Worm (Caenorhabditis elegans): Measurements from ENCODE around the gene clec-42.

Gene clec-42

ce11 chrV:18191128-18191527 is at the start of gene clec-42:
Gene clec-42 (plus strand): TSS chrV:18191412.
- TF ChIP-seq klf-2 (GFP tag; conservative IDR thresholded peaks at IDR 0.05) (no peak), ztf-29 (GFP tag; IDR thresholded peaks at IDR 0.05) (no peak), med-1 (GFP tag; optimal IDR thresholded peaks at IDR 0.05; ENCODE audit: insufficient read depth) (no peak), tab-1 (GFP tag; IDR thresholded peaks at IDR 0.05) (no peak), T22C8.4 (GFP tag; IDR thresholded peaks at IDR 0.05) (no peak), ref-1 (GFP tag; conservative IDR thresholded peaks at IDR 0.05) (no peak), ztf-23 (GFP tag; IDR thresholded peaks at IDR 0.05) (no peak), cog-1 (tag; optimal IDR thresholded peaks at IDR 0.05) (no peak)

DNA sequence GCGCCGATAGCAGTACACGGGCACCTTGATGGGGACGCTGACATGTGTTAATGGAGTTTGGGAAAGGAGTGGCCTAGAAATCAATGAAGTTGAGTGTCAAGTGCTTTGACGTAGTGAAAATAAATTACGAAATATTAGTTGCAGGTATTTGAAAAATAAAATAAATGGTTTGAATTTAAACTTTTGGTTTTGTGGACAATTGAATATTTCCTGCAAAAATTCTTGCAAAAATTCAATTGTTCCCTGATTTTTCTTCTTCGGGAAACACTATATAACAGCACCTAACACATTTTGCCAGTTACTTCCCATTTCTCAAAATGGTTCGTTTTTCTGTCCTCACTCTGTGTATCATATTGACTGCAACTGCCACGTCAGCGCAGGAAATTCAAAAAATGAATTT is 48.7 kb upstream of the clec-42 start, which contains the start of gene Y37H2A.13:
TSS of gene Y37H2A.13 (plus strand) at position 301 of the 400 bp plus-strand sequence.
- TF ChIP-seq cog-1 (tag; optimal IDR thresholded peaks at IDR 0.05) (no peak), ztf-29 (GFP tag; IDR thresholded peaks at IDR 0.05) (no peak), flt-1 (GFP tag; IDR thresholded peaks at IDR 0.05) (no peak), ref-1 (GFP tag; conservative IDR thresholded peaks at IDR 0.05) (no peak), med-1 (GFP tag; optimal IDR thresholded peaks at IDR 0.05; ENCODE audit: insufficient read depth) (no peak), T22C8.4 (GFP tag; IDR thresholded peaks at IDR 0.05) (no peak), ztf-23 (GFP tag; IDR thresholded peaks at IDR 0.05) (no peak), tab-1 (GFP tag; IDR thresholded peaks at IDR 0.05) (no peak), klf-2 (GFP tag; conservative IDR thresholded peaks at IDR 0.05) (no peak)

DNA sequence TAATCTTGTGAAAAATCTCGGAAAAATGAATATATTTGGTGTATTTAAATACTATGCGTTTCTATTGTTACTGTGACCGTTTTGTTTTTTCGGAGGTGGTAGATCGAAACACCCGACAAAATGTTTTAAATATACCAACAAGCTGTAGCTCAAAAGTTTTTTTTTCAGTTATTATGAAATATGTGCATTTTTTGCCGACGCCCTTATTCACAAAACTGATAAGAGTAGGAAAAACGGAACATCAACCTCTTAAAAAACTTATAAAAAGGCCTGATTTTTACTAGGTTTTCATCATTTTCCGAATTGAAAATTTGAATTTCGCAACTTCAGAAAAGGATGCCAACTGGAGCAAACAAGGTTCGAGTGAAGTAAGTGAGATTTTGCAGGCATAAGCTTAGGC is 47.8 kb upstream of the clec-42 start, which contains the start of gene Y37H2A.14:
TSS of gene Y37H2A.14 (plus strand) at position 301 of the 400 bp plus-strand sequence.
- no peak for TF ChIP-seq klf-2 (GFP tag; conservative IDR thresholded peaks at IDR 0.05)
- TF ChIP-seq tab-1 (GFP tag; IDR thresholded peaks at IDR 0.05): no peak
- TF ChIP-seq med-1 (GFP tag; optimal IDR thresholded peaks at IDR 0.05; ENCODE audit: insufficient read depth): no peak
- no peak for TF ChIP-seq T22C8.4 (GFP tag; IDR thresholded peaks at IDR 0.05)
- TF ChIP-seq ztf-29 (GFP tag; IDR thresholded peaks at IDR 0.05): no peak

DNA sequence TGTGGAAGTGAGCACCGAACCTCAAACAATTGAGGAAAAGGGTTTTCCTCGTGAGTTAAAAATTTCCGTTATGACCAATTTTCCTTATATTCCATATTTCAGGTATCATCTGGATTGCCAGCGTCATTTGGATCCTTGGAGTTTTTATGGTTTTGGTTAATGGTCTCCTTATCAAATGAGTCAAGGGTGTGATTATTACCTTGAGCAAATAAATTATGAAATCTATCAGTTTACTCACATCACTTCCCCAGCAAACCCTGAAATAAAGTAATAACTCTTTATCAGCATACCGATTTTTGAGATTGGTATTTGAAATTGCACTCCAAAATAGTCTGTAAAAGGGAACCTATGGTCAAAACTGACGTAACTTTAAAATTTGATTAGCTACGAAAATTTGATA is 46.8 kb upstream of the clec-42 start:
- TF ChIP-seq ztf-23 (GFP tag; IDR thresholded peaks at IDR 0.05) (no peak), T22C8.4 (GFP tag; IDR thresholded peaks at IDR 0.05) (no peak), ref-1 (GFP tag; conservative IDR thresholded peaks at IDR 0.05) (no peak), ztf-29 (GFP tag; IDR thresholded peaks at IDR 0.05) (no peak), cog-1 (tag; optimal IDR thresholded peaks at IDR 0.05) (no peak), flt-1 (GFP tag; IDR thresholded peaks at IDR 0.05) (no peak), klf-2 (GFP tag; conservative IDR thresholded peaks at IDR 0.05) (no peak), med-1 (GFP tag; optimal IDR thresholded peaks at IDR 0.05; ENCODE audit: insufficient read depth) (no peak), tab-1 (GFP tag; IDR thresholded peaks at IDR 0.05) (no peak)

DNA sequence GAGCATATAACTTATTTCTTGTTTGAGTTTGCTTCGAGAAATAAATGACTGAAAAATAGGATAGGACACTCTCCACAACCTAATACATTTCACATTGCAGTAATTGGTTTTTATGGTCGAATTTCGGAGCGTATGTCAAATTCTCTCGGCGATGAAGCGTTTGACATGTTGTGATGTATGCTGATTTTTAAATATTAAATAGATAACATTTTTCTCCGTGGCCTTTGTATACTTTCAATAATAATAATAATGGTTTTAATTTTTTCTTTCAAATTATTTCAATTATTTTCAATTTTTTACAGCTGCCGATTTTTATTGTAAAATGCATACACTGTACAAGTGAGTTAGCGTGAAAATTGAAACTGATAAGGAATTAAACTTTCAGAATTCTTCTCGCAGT is 45.1 kb upstream of the clec-42 start, which contains the start of gene C14A6.3:
TSS of gene C14A6.3 (plus strand) at position 301 of the 400 bp plus-strand sequence.
- TF ChIP-seq ztf-23 (GFP tag; IDR thresholded peaks at IDR 0.05) (no peak), med-1 (GFP tag; optimal IDR thresholded peaks at IDR 0.05; ENCODE audit: insufficient read depth) (no peak), ref-1 (GFP tag; conservative IDR thresholded peaks at IDR 0.05) (no peak), flt-1 (GFP tag; IDR thresholded peaks at IDR 0.05) (no peak), klf-2 (GFP tag; conservative IDR thresholded peaks at IDR 0.05) (no peak), tab-1 (GFP tag; IDR thresholded peaks at IDR 0.05) (no peak), T22C8.4 (GFP tag; IDR thresholded peaks at IDR 0.05) (no peak), ztf-29 (GFP tag; IDR thresholded peaks at IDR 0.05) (no peak), cog-1 (tag; optimal IDR thresholded peaks at IDR 0.05) (no peak)

- TF ChIP-seq ref-1 (GFP tag; conservative IDR thresholded peaks at IDR 0.05) (no peak), T22C8.4 (GFP tag; IDR thresholded peaks at IDR 0.05) (no peak), klf-2 (GFP tag; conservative IDR thresholded peaks at IDR 0.05) (no peak), cog-1 (tag; optimal IDR thresholded peaks at IDR 0.05) (no peak), tab-1 (GFP tag; IDR thresholded peaks at IDR 0.05) (no peak), ztf-23 (GFP tag; IDR thresholded peaks at IDR 0.05) (no peak), flt-1 (GFP tag; IDR thresholded peaks at IDR 0.05) (no peak), ztf-29 (GFP tag; IDR thresholded peaks at IDR 0.05) (no peak), med-1 (GFP tag; optimal IDR thresholded peaks at IDR 0.05; ENCODE audit: insufficient read depth) (no peak)
These were observed 33.5 kb upstream of the clec-42 start, which contains the start of gene clec-48 for ce11 chrV:18157707-18158106. Gene clec-48 (plus strand): TSS chrV:18158026.

DNA sequence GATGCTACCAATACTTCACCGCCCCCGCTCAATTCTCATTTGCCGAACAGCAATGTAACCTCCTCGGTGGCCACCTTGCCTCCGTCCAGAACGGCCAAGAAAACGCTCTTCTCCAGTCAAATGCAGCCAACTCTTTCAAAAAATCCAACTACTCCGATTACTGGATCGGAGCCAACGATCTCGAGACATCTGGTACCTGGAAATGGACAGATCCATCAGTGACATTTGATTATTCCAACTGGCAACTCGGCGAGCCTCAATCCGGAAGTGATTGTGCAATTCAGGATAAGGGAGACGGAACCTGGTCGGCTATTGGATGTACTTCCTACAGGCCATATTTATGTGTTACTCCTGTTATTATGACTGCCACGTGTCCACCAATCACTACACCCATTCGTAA is 33.0 kb upstream of the clec-42 start:
- TF ChIP-seq ref-1 (GFP tag; conservative IDR thresholded peaks at IDR 0.05): no peak
- no peak for TF ChIP-seq ztf-29 (GFP tag; IDR thresholded peaks at IDR 0.05)
- no peak for TF ChIP-seq tab-1 (GFP tag; IDR thresholded peaks at IDR 0.05)
- TF ChIP-seq ztf-23 (GFP tag; IDR thresholded peaks at IDR 0.05): no peak
- TF ChIP-seq cog-1 (tag; optimal IDR thresholded peaks at IDR 0.05): no peak
- no peak for TF ChIP-seq med-1 (GFP tag; optimal IDR thresholded peaks at IDR 0.05; ENCODE audit: insufficient read depth)
- no peak for TF ChIP-seq T22C8.4 (GFP tag; IDR thresholded peaks at IDR 0.05)
- TF ChIP-seq klf-2 (GFP tag; conservative IDR thresholded peaks at IDR 0.05): no peak
- no peak for TF ChIP-seq flt-1 (GFP tag; IDR thresholded peaks at IDR 0.05)

ce11 chrV:18161228-18161627 is 30.0 kb upstream of the clec-42 start, which contains the start of gene C14A6.13:
Gene C14A6.13 (minus strand): TSS chrV:18161328.
- TF ChIP-seq klf-2 (GFP tag; conservative IDR thresholded peaks at IDR 0.05): no peak
- no peak for TF ChIP-seq ztf-23 (GFP tag; IDR thresholded peaks at IDR 0.05)
- TF ChIP-seq ref-1 (GFP tag; conservative IDR thresholded peaks at IDR 0.05): no peak
- TF ChIP-seq ztf-29 (GFP tag; IDR thresholded peaks at IDR 0.05): no peak
- no peak for TF ChIP-seq T22C8.4 (GFP tag; IDR thresholded peaks at IDR 0.05)
- TF ChIP-seq tab-1 (GFP tag; IDR thresholded peaks at IDR 0.05): no peak
- TF ChIP-seq med-1 (GFP tag; optimal IDR thresholded peaks at IDR 0.05; ENCODE audit: insufficient read depth): no peak
- TF ChIP-seq cog-1 (tag; optimal IDR thresholded peaks at IDR 0.05): no peak
- TF ChIP-seq flt-1 (GFP tag; IDR thresholded peaks at IDR 0.05): no peak

DNA sequence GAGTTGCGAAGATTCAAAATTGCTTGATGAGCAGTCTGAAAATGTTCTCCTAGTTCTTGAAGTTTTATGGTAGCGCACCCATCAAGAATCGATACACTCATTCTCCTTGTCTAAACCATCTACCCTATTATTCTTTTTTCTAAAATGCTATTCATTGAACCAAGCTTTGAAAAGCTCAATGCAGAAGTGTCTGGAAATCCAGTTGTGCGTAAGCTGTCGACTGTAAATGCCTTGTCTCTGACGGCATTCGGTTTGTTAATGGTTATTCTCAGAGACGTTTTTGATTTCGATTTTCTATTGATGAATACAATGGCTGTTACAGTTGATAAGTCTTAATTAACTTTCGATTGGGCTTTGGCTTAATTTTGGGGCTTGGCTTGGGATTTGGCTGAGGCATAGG is 28.6 kb upstream of the clec-42 start, which contains the start of gene C14A6.12:
TSS of gene C14A6.12 (minus strand) at position 101 of the 400 bp plus-strand sequence.
- TF ChIP-seq ref-1 (GFP tag; conservative IDR thresholded peaks at IDR 0.05) (no peak), cog-1 (tag; optimal IDR thresholded peaks at IDR 0.05) (no peak), flt-1 (GFP tag; IDR thresholded peaks at IDR 0.05) (no peak)

ce11 chrV:18163434-18163833 is 27.8 kb upstream of the clec-42 start:
- no peak for TF ChIP-seq flt-1 (GFP tag; IDR thresholded peaks at IDR 0.05)
- no peak for TF ChIP-seq tab-1 (GFP tag; IDR thresholded peaks at IDR 0.05)
- no peak for TF ChIP-seq cog-1 (tag; optimal IDR thresholded peaks at IDR 0.05)
- no peak for TF ChIP-seq T22C8.4 (GFP tag; IDR thresholded peaks at IDR 0.05)
- TF ChIP-seq klf-2 (GFP tag; conservative IDR thresholded peaks at IDR 0.05): no peak
- no peak for TF ChIP-seq ztf-29 (GFP tag; IDR thresholded peaks at IDR 0.05)
- TF ChIP-seq ztf-23 (GFP tag; IDR thresholded peaks at IDR 0.05): no peak
- no peak for TF ChIP-seq med-1 (GFP tag; optimal IDR thresholded peaks at IDR 0.05; ENCODE audit: insufficient read depth)
- TF ChIP-seq ref-1 (GFP tag; conservative IDR thresholded peaks at IDR 0.05): no peak
